Fruit fly (Drosophila melanogaster) whole organism, embryonic: ENCODE data around the gene tral.

ENCODE experiments used
- Abd-B ChIP-seq: fragments of 200-800 bp; sonication (Bioruptor generic); optimal IDR thresholded peaks from 2 replicates; lab custom pipeline; 2018; ENCODE audit warnings: missing biosample characterization, mild to moderate bottlenecking, missing genetic modification characterization, moderate library complexity
- Atf6 ChIP-seq: fragments of 200-800 bp; sonication (Bioruptor generic); IDR thresholded peaks from 2 replicates; pipeline ENCODE4 v1.3.6; 2022; ENCODE audit warnings: missing biosample characterization, missing genetic modification characterization
- B-H2 ChIP-seq: fragments of 200-800 bp; sonication (Bioruptor generic); optimal IDR thresholded peaks from 2 replicates; lab custom pipeline; 2018; ENCODE audit warnings: missing biosample characterization, mild to moderate bottlenecking, missing genetic modification characterization
- Blimp-1 ChIP-seq: fragments of 200-800 bp; sonication (Bioruptor generic); optimal IDR thresholded peaks from 3 replicates; lab custom pipeline; 2018; ENCODE audit warnings: missing biosample characterization, missing genetic modification characterization, mild to moderate bottlenecking, moderate library complexity, missing genetic modification reagents
- C15 ChIP-seq: fragments of 200-800 bp; sonication (Bioruptor generic); IDR thresholded peaks from 3 replicates; pipeline ENCODE4 v1.3.6; 2022; ENCODE audit warnings: missing biosample characterization, missing genetic modification characterization
- CG10462 ChIP-seq: fragments of 200-800 bp; sonication (Bioruptor generic); optimal IDR thresholded peaks from 2 replicates; lab custom pipeline; 2016; ENCODE audit warnings: missing biosample characterization, missing genetic modification characterization
- CG10654 ChIP-seq: fragments of 200-800 bp; sonication (Bioruptor generic); optimal IDR thresholded peaks from 2 replicates; lab custom pipeline; 2016; ENCODE audit warnings: missing biosample characterization, missing genetic modification characterization
- CG11695 ChIP-seq: fragments of 200-800 bp; sonication (Bioruptor generic); IDR thresholded peaks from 3 replicates; pipeline ENCODE4 v1.3.6; 2022; ENCODE audit warnings: missing biosample characterization, missing genetic modification characterization
- CG13123 ChIP-seq: fragments of 200-800 bp; sonication (Bioruptor generic); optimal IDR thresholded peaks from 2 replicates; lab custom pipeline; 2016; ENCODE audit warnings: missing biosample characterization, missing genetic modification characterization
- CG13424 ChIP-seq: fragments of 200-800 bp; sonication (Bioruptor generic); optimal IDR thresholded peaks from 2 replicates; lab custom pipeline; 2019; ENCODE audit warnings: missing biosample characterization, mild to moderate bottlenecking, missing genetic modification characterization, moderate library complexity
- CG1529 ChIP-seq: fragments of 200-800 bp; sonication (Bioruptor generic); optimal IDR thresholded peaks from 3 replicates; lab custom pipeline; 2018; ENCODE audit warnings: missing biosample characterization, missing genetic modification characterization
- CG15696 ChIP-seq: fragments of 200-800 bp; sonication (Bioruptor generic); optimal IDR thresholded peaks from 2 replicates; lab custom pipeline; 2019; ENCODE audit warnings: missing biosample characterization, mild to moderate bottlenecking, missing genetic modification characterization, moderate library complexity
- CG17328 ChIP-seq: fragments of 200-800 bp; sonication (Bioruptor generic); IDR thresholded peaks from 2 replicates; pipeline ENCODE4 v1.3.6; 2022; ENCODE audit warnings: missing biosample characterization, missing genetic modification characterization
- CG17802 ChIP-seq: fragments of 200-800 bp; sonication (Bioruptor generic); optimal IDR thresholded peaks from 2 replicates; lab custom pipeline; 2018; ENCODE audit warnings: missing biosample characterization, mild to moderate bottlenecking, missing genetic modification characterization, moderate library complexity
- CG31224 ChIP-seq: fragments of 200-800 bp; sonication (Bioruptor generic); IDR thresholded peaks from 2 replicates; pipeline ENCODE4 v1.3.6; 2022; ENCODE audit warnings: missing biosample characterization, missing genetic modification characterization
- CG31441 ChIP-seq: fragments of 200-800 bp; sonication (Bioruptor generic); IDR thresholded peaks from 2 replicates; pipeline ENCODE4 v1.3.6; 2022; ENCODE audit warnings: missing biosample characterization, missing genetic modification characterization
- CG3726 ChIP-seq: fragments of 200-800 bp; sonication (Bioruptor generic); IDR thresholded peaks from 3 replicates; pipeline ENCODE4, ENCODE4 v1.3.6; 2022; ENCODE audit warnings: missing biosample characterization, missing genetic modification characterization
- CG4360 ChIP-seq: fragments of 200-800 bp; sonication (Bioruptor generic); IDR thresholded peaks from 2 replicates; pipeline ENCODE4 v1.3.6; 2022; ENCODE audit warnings: missing biosample characterization, missing genetic modification characterization
- CG4820 ChIP-seq: fragments of 200-800 bp; sonication (Bioruptor generic); optimal IDR thresholded peaks from 3 replicates; lab custom pipeline; 2016; ENCODE audit warnings: missing biosample characterization, missing genetic modification characterization
- CG9932 ChIP-seq: fragments of 200-800 bp; sonication (Bioruptor generic); IDR thresholded peaks from 2 replicates; pipeline ENCODE4 v1.3.6; 2022; ENCODE audit warnings: missing biosample characterization, missing genetic modification characterization
- Deaf1 ChIP-seq: fragments of 200-800 bp; optimal IDR thresholded peaks from 3 replicates; lab custom pipeline; 2019; ENCODE audit warnings: missing biosample characterization, mild to moderate bottlenecking, missing genetic modification characterization, moderate library complexity
- Dip3 ChIP-seq: fragments of 200-800 bp; sonication (Bioruptor generic); optimal IDR thresholded peaks from 3 replicates; lab custom pipeline; 2016; ENCODE audit warnings: missing biosample characterization, missing genetic modification characterization
- E2f1 ChIP-seq: fragments of 200-800 bp; sonication (Bioruptor generic); IDR thresholded peaks from 2 replicates; pipeline ENCODE4 v1.3.6; 2022; ENCODE audit warnings: missing biosample characterization, missing genetic modification characterization
- Hey ChIP-seq: fragments of 200-800 bp; sonication (Bioruptor generic); optimal IDR thresholded peaks from 3 replicates; lab custom pipeline; 2018; ENCODE audit warnings: missing biosample characterization, mild to moderate bottlenecking, missing genetic modification characterization
- MESR4 ChIP-seq: fragments of 200-800 bp; sonication (Bioruptor generic); optimal IDR thresholded peaks from 2 replicates; lab custom pipeline; 2018; ENCODE audit warnings: missing biosample characterization, mild to moderate bottlenecking, missing genetic modification characterization, moderate library complexity
- Meics ChIP-seq: fragments of 200-800 bp; sonication (Bioruptor generic); optimal IDR thresholded peaks from 2 replicates; lab custom pipeline; 2017; ENCODE audit warnings: missing biosample characterization, mild to moderate bottlenecking, missing genetic modification characterization
- Mes4 ChIP-seq: fragments of 200-800 bp; sonication (Bioruptor generic); optimal IDR thresholded peaks from 2 replicates; lab custom pipeline; 2016; ENCODE audit warnings: missing biosample characterization, missing genetic modification characterization
- NK7.1 ChIP-seq: fragments of 200-800 bp; sonication (Bioruptor generic); optimal IDR thresholded peaks from 3 replicates; lab custom pipeline; 2016; ENCODE audit warnings: missing biosample characterization, missing genetic modification characterization
- PHDP ChIP-seq: fragments of 200-800 bp; sonication (Bioruptor generic); optimal IDR thresholded peaks from 3 replicates; lab custom pipeline; 2018; ENCODE audit warnings: missing biosample characterization, mild to moderate bottlenecking, missing genetic modification characterization, moderate library complexity
- Poxn ChIP-seq: fragments of 200-800 bp; sonication (Bioruptor generic); IDR thresholded peaks from 2 replicates; pipeline ENCODE4 v1.3.6; 2022; ENCODE audit warnings: missing biosample characterization, missing genetic modification characterization
- Sry-δ ChIP-seq: fragments of 200-800 bp; sonication (Bioruptor generic); optimal IDR thresholded peaks from 2 replicates; lab custom pipeline; 2016; ENCODE audit warnings: missing biosample characterization, missing genetic modification characterization
- abd-A ChIP-seq: fragments of 200-800 bp; sonication (Bioruptor generic); optimal IDR thresholded peaks from 3 replicates; lab custom pipeline; 2019; ENCODE audit warnings: missing biosample characterization, mild to moderate bottlenecking, missing genetic modification characterization, moderate library complexity
- amos ChIP-seq: fragments of 200-800 bp; sonication (Bioruptor generic); IDR thresholded peaks from 2 replicates; pipeline ENCODE4 v1.3.6; 2022; ENCODE audit warnings: missing biosample characterization, missing genetic modification characterization; ENCODE audit not compliant: partially characterized antibody
- btn ChIP-seq: fragments of 200-800 bp; sonication (Bioruptor generic); optimal IDR thresholded peaks from 2 replicates; lab custom pipeline; 2016; ENCODE audit warnings: missing biosample characterization, missing genetic modification characterization
- crol ChIP-seq: fragments of 200-800 bp; sonication (Bioruptor generic); IDR thresholded peaks from 2 replicates; pipeline ENCODE4 v1.3.6; 2022; ENCODE audit warnings: missing biosample characterization, missing genetic modification characterization
- da ChIP-seq: fragments of 200-800 bp; sonication (Bioruptor generic); optimal IDR thresholded peaks from 2 replicates; lab custom pipeline; 2016; ENCODE audit warnings: missing biosample characterization, missing genetic modification characterization
- dpn ChIP-seq, 2 experiments: fragments of 200-800 bp; sonication (Bioruptor generic); optimal IDR thresholded peaks; 3 replicates each; lab custom pipeline; 2016; ENCODE audit warnings: missing biosample characterization in 2 of 2, missing genetic modification characterization in 2 of 2
- ewg ChIP-seq: fragments of 200-800 bp; sonication (Bioruptor generic); optimal IDR thresholded peaks from 3 replicates; lab custom pipeline; 2017; ENCODE audit warnings: mild to moderate bottlenecking, missing biosample characterization, missing genetic modification reagents, missing genetic modification characterization
- gsb ChIP-seq: fragments of 200-800 bp; sonication (Bioruptor generic); IDR thresholded peaks from 2 replicates; pipeline ENCODE4 v1.3.6; 2022; ENCODE audit warnings: missing biosample characterization, missing genetic modification characterization
- gsb-n ChIP-seq: fragments of 200-800 bp; sonication (Bioruptor generic); optimal IDR thresholded peaks from 3 replicates; lab custom pipeline; 2018; ENCODE audit warnings: missing biosample characterization, mild to moderate bottlenecking, missing genetic modification characterization
- gt ChIP-seq: fragments of 200-800 bp; sonication (Bioruptor generic); IDR thresholded peaks from 2 replicates; pipeline ENCODE4 v1.3.6; 2022; ENCODE audit warnings: missing biosample characterization, missing genetic modification characterization
- hb ChIP-seq: fragments of 200-800 bp; sonication (Bioruptor generic); IDR thresholded peaks from 3 replicates; pipeline ENCODE4 v1.3.6; 2022; ENCODE audit warnings: missing biosample characterization, missing genetic modification characterization; ENCODE audit not compliant: partially characterized antibody
- kah ChIP-seq: fragments of 200-800 bp; sonication (Bioruptor generic); optimal IDR thresholded peaks from 2 replicates; lab custom pipeline; 2018; ENCODE audit warnings: missing biosample characterization, mild to moderate bottlenecking, missing genetic modification characterization
- lola ChIP-seq, 3 experiments: fragments of >200 bp in 2 of 3; fragments of 200-800 bp in 1 of 3; sonication (Bioruptor generic) in 1 of 3; optimal IDR thresholded peaks; 2 replicates each; lab custom pipeline; 2017 to 2019; ENCODE audit warnings: missing biosample characterization in 3 of 3, missing genetic modification characterization in 3 of 3, mild to moderate bottlenecking in 1 of 3, moderate library complexity in 1 of 3
- oc ChIP-seq: fragments of 200-800 bp; sonication (Bioruptor generic); optimal IDR thresholded peaks from 2 replicates; lab custom pipeline; 2018; ENCODE audit warnings: missing biosample characterization, mild to moderate bottlenecking, missing genetic modification characterization, moderate library complexity
- pan ChIP-seq, 4 experiments: fragments of >200 bp in 3 of 4; fragments of 200-800 bp in 1 of 4; sonication (Bioruptor generic) in 1 of 4; optimal IDR thresholded peaks in 3 of 4; IDR thresholded peaks in 1 of 4; 2 replicates each; pipeline versions ENCODE4 v1.3.6 to Lab custom; 2017 to 2022; ENCODE audit warnings: missing biosample characterization in 2 of 4, missing genetic modification characterization in 2 of 4, mixed read lengths in 1 of 4
- pzg ChIP-seq: fragments of 200-800 bp; sonication (Bioruptor generic); optimal IDR thresholded peaks from 3 replicates; lab custom pipeline; 2018; ENCODE audit warnings: missing biosample characterization, mild to moderate bottlenecking, missing genetic modification characterization, moderate library complexity
- sens-2 ChIP-seq: fragments of 200-800 bp; sonication (Bioruptor generic); IDR thresholded peaks from 2 replicates; pipeline ENCODE4 v1.3.6; 2022; ENCODE audit warnings: missing biosample characterization, missing genetic modification characterization
- tio ChIP-seq: fragments of 200-800 bp; sonication (Bioruptor generic); optimal IDR thresholded peaks from 2 replicates; lab custom pipeline; 2017; ENCODE audit warnings: missing biosample characterization, missing genetic modification characterization, inconsistent platforms
- tll ChIP-seq, 2 experiments: fragments of 200-800 bp in 1 of 2; fragments of >200 bp in 1 of 2; sonication (Bioruptor generic) in 1 of 2; optimal IDR thresholded peaks; 2 replicates each; lab custom pipeline; 2017 to 2019; ENCODE audit warnings: missing biosample characterization in 2 of 2, missing genetic modification characterization in 2 of 2, mild to moderate bottlenecking in 1 of 2, moderate library complexity in 1 of 2

Gene tral

dm6 chr3L:12484948-12485347, 29.9 kb upstream of the tral start, which contains the start of gene CG10663 (continued):
- no peak for TF ChIP-seq CG17802 (tag; lab: Kevin White, UChicago)
- no peak for TF ChIP-seq tio
- TF ChIP-seq CG13424, result no peak
- no peak for TF ChIP-seq oc (tag; lab: Kevin White, UChicago)
- TF ChIP-seq CG4360 (GFP tag; lab: Robert Waterston, UW), result no peak
- no peak for TF ChIP-seq NK7.1 (GFP tag; lab: Kevin White, UChicago)
- TF ChIP-seq tll (GFP tag; optimal IDR thresholded peaks at IDR 0.05; lab: Kevin White, UChicago), result peak in 1 of 2 experiments; percentile 79
- TF ChIP-seq CG17328 (GFP tag; lab: Robert Waterston, UW), result no peak
- no peak for TF ChIP-seq abd-A (tag; lab: Kevin White, UChicago)
- TF ChIP-seq CG10462, result no peak
- no peak for TF ChIP-seq MESR4 (GFP tag; lab: Kevin White, UChicago)
- no peak for TF ChIP-seq CG10654 (GFP tag; lab: Kevin White, UChicago)
- TF ChIP-seq CG13123 (GFP tag; lab: Kevin White, UChicago), result no peak
- no peak for TF ChIP-seq lola (GFP tag; optimal IDR thresholded peaks at IDR 0.05; lab: Kevin White, UChicago)
- TF ChIP-seq CG3726, result no peak
- no peak for TF ChIP-seq CG9932 (GFP tag; lab: Robert Waterston, UW)
- TF ChIP-seq Atf6 (GFP tag; lab: Robert Waterston, UW), result 0 out of 2 replicates have a peak, but pooled peaks have one; percentile 27
- TF ChIP-seq sens-2 (GFP tag; lab: Robert Waterston, UW), result no peak
- no peak for TF ChIP-seq Mes4
- no peak for TF ChIP-seq dpn (GFP tag; optimal IDR thresholded peaks at IDR 0.05; lab: Kevin White, UChicago)
- TF ChIP-seq Sry-δ, result no peak
- no peak; the same call in 1 of the 2 replicates for TF ChIP-seq amos
- TF ChIP-seq CG31441 (GFP tag; lab: Robert Waterston, UW), result no peak
- TF ChIP-seq CG4820 (GFP tag; lab: Kevin White, UChicago), result no peak
- TF ChIP-seq PHDP (tag; lab: Kevin White, UChicago), result no peak
- TF ChIP-seq Meics (GFP tag; lab: Kevin White, UChicago), result no peak
- no peak for TF ChIP-seq pan (optimal IDR thresholded peaks at IDR 0.05; lab: Kevin White, UChicago)
- TF ChIP-seq pan (GFP tag; optimal IDR thresholded peaks at IDR 0.05 in 1 of 2, IDR thresholded peaks at IDR 0.05 in 1 of 2), result peak in 1 of 2 experiments; percentile 32
- no peak for TF ChIP-seq da (GFP tag; lab: Kevin White, UChicago)
- 0 out of 2 replicates have a peak, but pooled peaks have one; percentile 12 for TF ChIP-seq E2f1 (GFP tag; lab: Robert Waterston, UW)
- TF ChIP-seq btn (GFP tag; lab: Kevin White, UChicago), result no peak
- no peak for TF ChIP-seq pzg (GFP tag; lab: Kevin White, UChicago)
- TF ChIP-seq CG1529 (GFP tag; lab: Kevin White, UChicago), result no peak
- TF ChIP-seq Hey, result no peak
- no peak for TF ChIP-seq Blimp-1 (GFP tag; lab: Kevin White, UChicago)
- no peak for TF ChIP-seq gsb (GFP tag; lab: Robert Waterston, UW)
- TF ChIP-seq CG11695 (GFP tag; lab: Robert Waterston, UW), result peak; percentile 43; the same call in 1 of the 3 replicates
- TF ChIP-seq ewg (GFP tag; lab: Kevin White, UChicago), result no peak
- TF ChIP-seq CG15696 (tag; lab: Kevin White, UChicago), result no peak
- TF ChIP-seq CG31224 (GFP tag; lab: Robert Waterston, UW), result no peak
- no peak for TF ChIP-seq Dip3 (GFP tag; lab: Kevin White, UChicago)
- TF ChIP-seq Abd-B (GFP tag; lab: Kevin White, UChicago), result no peak
- peak; percentile 15 for TF ChIP-seq kah (GFP tag; lab: Kevin White, UChicago)
- TF ChIP-seq gt (GFP tag; lab: Robert Waterston, UW), result no peak
- TF ChIP-seq hb (GFP tag; lab: Robert Waterston, UW), result peak; percentile 51; the same call in 1 of the 3 replicates
- TF ChIP-seq C15 (GFP tag; lab: Robert Waterston, UW), result no peak
- TF ChIP-seq gsb-n (tag; lab: Kevin White, UChicago), result no peak
- peak; percentile 81 for TF ChIP-seq Deaf1 (tag; lab: Kevin White, UChicago)
- TF ChIP-seq Poxn (GFP tag; lab: Robert Waterston, UW), result no peak
- no peak for TF ChIP-seq crol (GFP tag; lab: Robert Waterston, UW)
- TF ChIP-seq B-H2, result no peak
